Fruit fly (Drosophila melanogaster) whole organism, embryonic: ENCODE data around the gene IntS6.

Source experiments
- Adf1 ChIP-seq: fragments of 200-800 bp; sonication (Bioruptor generic); IDR thresholded peaks from 2 replicates; pipeline ENCODE4 v1.3.6; 2022; ENCODE audit warnings: missing biosample characterization, missing genetic modification characterization
- Aef1 ChIP-seq: fragments of 200-800 bp; sonication (Bioruptor generic); IDR thresholded peaks from 3 replicates; pipeline ENCODE4 v1.3.6; 2022; ENCODE audit warnings: missing biosample characterization, missing genetic modification characterization
- Bgb ChIP-seq: fragments of 200-800 bp; sonication (Bioruptor generic); IDR thresholded peaks from 2 replicates; pipeline ENCODE4 v1.3.6; 2022; ENCODE audit warnings: missing biosample characterization, missing genetic modification characterization; ENCODE audit not compliant: partially characterized antibody
- CG10543 ChIP-seq: fragments of 200-800 bp; sonication (Bioruptor generic); optimal IDR thresholded peaks from 3 replicates; lab custom pipeline; 2017; ENCODE audit warnings: missing biosample characterization, mild to moderate bottlenecking, missing genetic modification characterization, moderate library complexity
- CG11504 ChIP-seq: fragments of 200-800 bp; sonication (Bioruptor generic); optimal IDR thresholded peaks from 3 replicates; lab custom pipeline; 2019; ENCODE audit warnings: missing biosample characterization, mild to moderate bottlenecking, missing genetic modification characterization, moderate library complexity
- CG14860 ChIP-seq: fragments of 200-800 bp; sonication (Bioruptor generic); IDR thresholded peaks from 3 replicates; pipeline ENCODE4 v1.3.6; 2022; ENCODE audit warnings: missing biosample characterization, missing genetic modification characterization; ENCODE audit not compliant: partially characterized antibody
- CG16813 ChIP-seq: fragments of 200-800 bp; sonication (Bioruptor generic); IDR thresholded peaks from 3 replicates; pipeline ENCODE4 v1.3.6; 2022; ENCODE audit warnings: missing biosample characterization, missing genetic modification characterization; ENCODE audit not compliant: partially characterized antibody
- CG17385 ChIP-seq: fragments of 200-800 bp; sonication (Bioruptor generic); optimal IDR thresholded peaks from 3 replicates; lab custom pipeline; 2018; ENCODE audit warnings: missing biosample characterization, mild to moderate bottlenecking, missing genetic modification characterization
- CG17829 ChIP-seq: fragments of 200-800 bp; optimal IDR thresholded peaks from 2 replicates; lab custom pipeline; 2019; ENCODE audit warnings: missing biosample characterization, mild to moderate bottlenecking, missing genetic modification characterization, moderate library complexity
- CG31441 ChIP-seq: fragments of 200-800 bp; sonication (Bioruptor generic); IDR thresholded peaks from 2 replicates; pipeline ENCODE4 v1.3.6; 2022; ENCODE audit warnings: missing biosample characterization, missing genetic modification characterization
- CG34224 ChIP-seq: fragments of 200-800 bp; sonication (Bioruptor generic); IDR thresholded peaks from 3 replicates; pipeline ENCODE4 v1.3.6; 2022; ENCODE audit warnings: missing biosample characterization, missing genetic modification characterization; ENCODE audit not compliant: partially characterized antibody
- CG3726 ChIP-seq: fragments of 200-800 bp; sonication (Bioruptor generic); IDR thresholded peaks from 3 replicates; pipeline ENCODE4, ENCODE4 v1.3.6; 2022; ENCODE audit warnings: missing biosample characterization, missing genetic modification characterization
- CG4360 ChIP-seq: fragments of 200-800 bp; sonication (Bioruptor generic); IDR thresholded peaks from 2 replicates; pipeline ENCODE4 v1.3.6; 2022; ENCODE audit warnings: missing biosample characterization, missing genetic modification characterization
- CG4707 ChIP-seq: fragments of 200-800 bp; sonication (Bioruptor generic); optimal IDR thresholded peaks from 2 replicates; lab custom pipeline; 2018; ENCODE audit warnings: missing biosample characterization, mild to moderate bottlenecking, missing genetic modification characterization, moderate library complexity
- CG6791 ChIP-seq: fragments of 200-800 bp; sonication (Bioruptor generic); IDR thresholded peaks from 3 replicates; pipeline ENCODE4 v1.3.6; 2022; ENCODE audit warnings: missing biosample characterization, missing genetic modification characterization; ENCODE audit not compliant: partially characterized antibody
- CG7963 ChIP-seq: fragments of 200-800 bp; sonication (Bioruptor generic); IDR thresholded peaks from 3 replicates; pipeline ENCODE4 v1.3.6; 2022; ENCODE audit warnings: missing biosample characterization, missing genetic modification characterization; ENCODE audit not compliant: partially characterized antibody
- CG8388 ChIP-seq: fragments of 200-800 bp; sonication (Bioruptor generic); optimal IDR thresholded peaks from 2 replicates; lab custom pipeline; 2019; ENCODE audit warnings: missing biosample characterization, mild to moderate bottlenecking, missing genetic modification characterization, moderate library complexity
- CG9932 ChIP-seq: fragments of 200-800 bp; sonication (Bioruptor generic); IDR thresholded peaks from 2 replicates; pipeline ENCODE4 v1.3.6; 2022; ENCODE audit warnings: missing biosample characterization, missing genetic modification characterization
- Dll ChIP-seq: fragments of 200-800 bp; sonication (Bioruptor generic); IDR thresholded peaks from 4 replicates; pipeline ENCODE4 v1.3.6; 2022; ENCODE audit warnings: missing biosample characterization, missing genetic modification characterization; ENCODE audit not compliant: partially characterized antibody
- Dref ChIP-seq: fragments of 200-800 bp; sonication (Bioruptor generic); IDR thresholded peaks from 2 replicates; pipeline ENCODE4 v1.3.6; 2022; ENCODE audit warnings: missing biosample characterization, missing genetic modification characterization
- ERR ChIP-seq: fragments of 200-800 bp; sonication (Bioruptor generic); optimal IDR thresholded peaks from 2 replicates; lab custom pipeline; 2016; ENCODE audit warnings: missing biosample characterization, missing genetic modification characterization
- Gsc ChIP-seq: fragments of 200-800 bp; sonication (Bioruptor generic); IDR thresholded peaks from 2 replicates; pipeline ENCODE4 v1.3.6; 2022; ENCODE audit warnings: missing biosample characterization, missing genetic modification characterization
- HLH4C ChIP-seq: fragments of 200-800 bp; sonication (Bioruptor generic); IDR thresholded peaks from 3 replicates; pipeline ENCODE4 v1.3.6; 2022; ENCODE audit warnings: missing biosample characterization, missing genetic modification characterization; ENCODE audit not compliant: partially characterized antibody
- Nf-YB ChIP-seq: fragments of 200-800 bp; sonication (Bioruptor generic); optimal IDR thresholded peaks from 3 replicates; lab custom pipeline; 2019; ENCODE audit warnings: missing biosample characterization, mild to moderate bottlenecking, missing genetic modification characterization, moderate library complexity
- Scr ChIP-seq: fragments of 200-800 bp; sonication (Bioruptor generic); IDR thresholded peaks from 2 replicates; pipeline ENCODE4 v1.3.6; 2022; ENCODE audit warnings: missing biosample characterization, missing genetic modification characterization; ENCODE audit not compliant: partially characterized antibody
- Side ChIP-seq: fragments of 200-800 bp; sonication (Bioruptor generic); optimal IDR thresholded peaks from 2 replicates; lab custom pipeline; 2016; ENCODE audit warnings: missing biosample characterization, missing genetic modification characterization
- Sry-δ ChIP-seq: fragments of 200-800 bp; sonication (Bioruptor generic); optimal IDR thresholded peaks from 2 replicates; lab custom pipeline; 2016; ENCODE audit warnings: missing biosample characterization, missing genetic modification characterization
- Trl ChIP-seq, 3 experiments: fragments of >200 bp in 2 of 3; fragments of 200-800 bp in 1 of 3; sonication (Bioruptor generic) in 1 of 3; optimal IDR thresholded peaks; 2 replicates in 1 of 3; 3 replicates in 2 of 3; lab custom pipeline; 2016 to 2017; ENCODE audit warnings: missing biosample characterization in 1 of 3, missing genetic modification characterization in 1 of 3
- Vsx1 ChIP-seq: fragments of 200-800 bp; sonication (Bioruptor generic); optimal IDR thresholded peaks from 2 replicates; lab custom pipeline; 2017; ENCODE audit warnings: missing biosample characterization, mild to moderate bottlenecking, missing genetic modification characterization, missing genetic modification reagents
- bowl ChIP-seq: fragments of 200-800 bp; sonication (Bioruptor generic); IDR thresholded peaks from 2 replicates; pipeline ENCODE4 v1.3.6; 2022; ENCODE audit warnings: missing biosample characterization, missing genetic modification characterization
- chinmo ChIP-seq: fragments of 200-800 bp; sonication (Bioruptor generic); IDR thresholded peaks from 4 replicates; pipeline ENCODE4 v1.3.6; 2022; ENCODE audit warnings: missing biosample characterization, missing genetic modification characterization; ENCODE audit not compliant: partially characterized antibody
- corto ChIP-seq: fragments of 200-800 bp; sonication (Bioruptor generic); optimal IDR thresholded peaks from 2 replicates; lab custom pipeline; 2016; ENCODE audit warnings: missing biosample characterization, mild to moderate bottlenecking, missing genetic modification characterization, moderate library complexity
- cwo ChIP-seq: fragments of 200-800 bp; sonication (Bioruptor generic); optimal IDR thresholded peaks from 3 replicates; lab custom pipeline; 2017; ENCODE audit warnings: missing biosample characterization, missing genetic modification characterization, mild to moderate bottlenecking, moderate library complexity, missing genetic modification reagents
- fru ChIP-seq: fragments of >200 bp; optimal IDR thresholded peaks from 2 replicates; lab custom pipeline; 2017
- h ChIP-seq: fragments of >200 bp; optimal IDR thresholded peaks from 2 replicates; lab custom pipeline; 2017
- inv ChIP-seq: fragments of 200-800 bp; sonication (Bioruptor generic); IDR thresholded peaks from 2 replicates; pipeline ENCODE4 v1.3.6; 2022; ENCODE audit warnings: missing biosample characterization, missing genetic modification characterization; ENCODE audit not compliant: partially characterized antibody
- kni ChIP-seq: fragments of 200-800 bp; sonication (Bioruptor generic); optimal IDR thresholded peaks from 3 replicates; lab custom pipeline; 2017; ENCODE audit warnings: mild to moderate bottlenecking, missing biosample characterization, missing genetic modification reagents, missing genetic modification characterization
- oc ChIP-seq: fragments of 200-800 bp; sonication (Bioruptor generic); optimal IDR thresholded peaks from 2 replicates; lab custom pipeline; 2018; ENCODE audit warnings: missing biosample characterization, mild to moderate bottlenecking, missing genetic modification characterization, moderate library complexity
- p53 ChIP-seq: fragments of 200-800 bp; sonication (Bioruptor generic); optimal IDR thresholded peaks from 2 replicates; lab custom pipeline; 2016; ENCODE audit warnings: missing biosample characterization, missing genetic modification characterization
- pb ChIP-seq: fragments of 200-800 bp; sonication (Bioruptor generic); optimal IDR thresholded peaks from 3 replicates; lab custom pipeline; 2016; ENCODE audit warnings: missing biosample characterization, missing genetic modification characterization
- pros ChIP-seq: fragments of 200-800 bp; sonication (Bioruptor generic); optimal IDR thresholded peaks from 3 replicates; lab custom pipeline; 2019; ENCODE audit warnings: missing biosample characterization, mild to moderate bottlenecking, missing genetic modification characterization, moderate library complexity
- ranshi ChIP-seq: fragments of 200-800 bp; sonication (Bioruptor generic); IDR thresholded peaks from 2 replicates; pipeline ENCODE4 v1.3.6; 2022; ENCODE audit warnings: missing biosample characterization, missing genetic modification characterization
- slou ChIP-seq: fragments of 200-800 bp; sonication (Bioruptor generic); optimal IDR thresholded peaks from 3 replicates; lab custom pipeline; 2016; ENCODE audit warnings: missing biosample characterization, missing genetic modification characterization
- stc ChIP-seq: fragments of 200-800 bp; sonication (Bioruptor generic); IDR thresholded peaks from 2 replicates; pipeline ENCODE4 v1.3.6; 2022; ENCODE audit warnings: missing biosample characterization, missing genetic modification characterization
- twi ChIP-seq: fragments of 200-800 bp; optimal IDR thresholded peaks from 2 replicates; lab custom pipeline; 2019; ENCODE audit warnings: missing biosample characterization, mild to moderate bottlenecking, missing genetic modification characterization, moderate library complexity
- zf30C ChIP-seq: fragments of 200-800 bp; sonication (Bioruptor generic); optimal IDR thresholded peaks from 3 replicates; lab custom pipeline; 2018; ENCODE audit warnings: missing biosample characterization, mild to moderate bottlenecking, missing genetic modification characterization
- zfh1 ChIP-seq: fragments of 200-800 bp; sonication (Bioruptor generic); IDR thresholded peaks from 3 replicates; pipeline ENCODE4 v1.3.6; 2022; ENCODE audit warnings: missing biosample characterization, missing genetic modification characterization

The IntS6 gene

DNA sequence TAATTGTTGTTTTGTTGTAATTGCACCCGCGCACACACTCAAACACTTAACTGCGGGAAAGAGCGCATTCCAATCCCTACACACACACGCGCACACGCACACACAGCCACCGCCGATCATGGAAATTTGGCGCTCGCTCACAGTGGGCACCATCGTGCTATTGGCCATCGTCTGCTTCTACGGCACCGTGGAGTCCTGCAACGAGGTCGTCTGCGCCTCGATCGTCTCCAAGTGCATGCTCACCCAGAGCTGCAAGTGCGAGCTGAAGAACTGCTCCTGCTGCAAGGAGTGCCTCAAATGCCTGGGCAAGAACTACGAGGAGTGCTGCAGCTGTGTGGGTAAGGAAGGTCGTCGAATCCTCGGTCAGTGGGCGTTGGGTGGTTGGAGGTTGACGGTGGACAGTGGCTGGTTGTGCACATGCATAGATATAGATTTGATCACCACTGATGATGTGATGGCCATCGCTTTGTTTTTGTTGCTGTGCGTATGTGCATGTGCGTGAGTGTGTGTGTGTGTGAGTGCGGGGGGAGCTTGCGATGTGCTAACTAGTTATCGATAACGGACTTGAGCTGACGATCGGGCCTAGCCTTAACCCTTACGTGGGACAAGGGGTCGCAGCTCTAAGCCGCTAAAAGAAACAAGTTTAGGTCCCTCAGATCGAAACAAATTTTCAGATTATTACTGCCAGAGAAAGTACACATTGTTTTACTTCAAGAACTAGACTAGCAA, 56.2 kb downstream of the IntS6 start (continued):
- TF ChIP-seq bowl (GFP tag; lab: Robert Waterston, UW): no peak
- no peak for TF ChIP-seq corto
- TF ChIP-seq CG16813 (GFP tag; lab: Robert Waterston, UW): peak; percentile 48; the same call in 1 of the 3 replicates
- TF ChIP-seq CG34224: peak; percentile 38; the same call in 1 of the 3 replicates
- TF ChIP-seq CG17829 (tag; lab: Kevin White, UChicago): no peak
- TF ChIP-seq Nf-YB (GFP tag; lab: Kevin White, UChicago): no peak
- TF ChIP-seq Sry-δ (GFP tag; lab: Kevin White, UChicago): peak; percentile 70
- peak; percentile 18; the same call in 1 of the 3 replicates for TF ChIP-seq CG14860 (GFP tag; lab: Robert Waterston, UW)
- TF ChIP-seq CG4707: peak; percentile 80
- TF ChIP-seq CG31441 (GFP tag; lab: Robert Waterston, UW): no peak
- TF ChIP-seq Bgb (GFP tag; lab: Robert Waterston, UW): peak; percentile 44
- TF ChIP-seq Dref (GFP tag; lab: Robert Waterston, UW): peak; percentile 64
- TF ChIP-seq CG6791: 0 out of 3 replicates have a peak, but pooled peaks have one; percentile 49
- no peak for TF ChIP-seq Vsx1 (GFP tag; lab: Kevin White, UChicago)
- TF ChIP-seq zf30C (GFP tag; lab: Kevin White, UChicago): no peak
- peak; percentile 0 for TF ChIP-seq pb (GFP tag; lab: Kevin White, UChicago)
- no peak for TF ChIP-seq CG11504 (tag; lab: Kevin White, UChicago)
- no peak for TF ChIP-seq slou (GFP tag; lab: Kevin White, UChicago)
- peak; percentile 46; the same call in 1 of the 3 replicates for TF ChIP-seq CG7963
- no peak for TF ChIP-seq fru (lab: Kevin White, UChicago)
- TF ChIP-seq cwo (GFP tag; lab: Kevin White, UChicago): no peak
- TF ChIP-seq Gsc (GFP tag; lab: Robert Waterston, UW): no peak
- no peak for TF ChIP-seq stc (GFP tag; lab: Robert Waterston, UW)
- TF ChIP-seq Scr (GFP tag; lab: Robert Waterston, UW): 0 out of 2 replicates have a peak, but pooled peaks have one; percentile 24
- TF ChIP-seq HLH4C (GFP tag; lab: Robert Waterston, UW): peak; percentile 53; the same call in 2 of the 3 replicates
- TF ChIP-seq h (lab: Kevin White, UChicago): no peak
- no peak for TF ChIP-seq zfh1 (GFP tag; lab: Robert Waterston, UW)
- no peak for TF ChIP-seq ERR (GFP tag; lab: Kevin White, UChicago)
- no peak for TF ChIP-seq CG8388 (GFP tag; lab: Kevin White, UChicago)
- TF ChIP-seq Dll (GFP tag; lab: Robert Waterston, UW): no peak; the same call in 3 of the 4 replicates
- TF ChIP-seq inv: 0 out of 2 replicates have a peak, but pooled peaks have one; percentile 22
- no peak for TF ChIP-seq Side (GFP tag; lab: Kevin White, UChicago)
- TF ChIP-seq, all 482 proteins: peak for 30

DNA sequence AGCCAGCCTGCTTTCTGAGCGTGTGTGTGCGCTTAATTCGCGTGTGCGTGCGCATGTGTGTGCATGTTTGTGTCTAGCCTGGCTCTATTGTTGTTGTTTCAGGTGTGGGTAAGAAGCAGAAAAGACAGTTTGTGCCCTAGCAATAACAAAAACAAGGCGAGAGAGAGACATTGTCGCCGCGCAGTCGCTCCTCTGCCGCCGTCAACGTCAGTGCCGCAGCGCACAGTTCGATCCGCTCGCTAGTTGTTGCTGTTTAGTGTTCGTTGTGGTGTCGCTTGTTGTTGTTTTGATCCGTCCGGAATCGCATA, 56.9 kb downstream of the IntS6 start:
- TF ChIP-seq CG3726 (GFP tag; lab: Robert Waterston, UW) (no peak), pros (peak; percentile 17), chinmo (GFP tag; lab: Robert Waterston, UW) (peak; percentile 87; the same call in 3 of the 4 replicates), twi (tag; lab: Kevin White, UChicago) (peak; percentile 5), CG9932 (GFP tag; lab: Robert Waterston, UW) (no peak), CG17385 (peak; percentile 83), p53 (GFP tag; lab: Kevin White, UChicago) (peak; percentile 75), Aef1 (GFP tag; lab: Robert Waterston, UW) (peak; percentile 41; the same call in 2 of the 3 replicates), CG10543 (GFP tag; lab: Kevin White, UChicago) (peak; percentile 30), Adf1 (GFP tag; lab: Robert Waterston, UW) (peak; percentile 91), kni (GFP tag; lab: Kevin White, UChicago) (peak; percentile 40), oc (tag; lab: Kevin White, UChicago) (peak; percentile 32), CG4360 (GFP tag; lab: Robert Waterston, UW) (peak; percentile 94), ranshi (GFP tag; lab: Robert Waterston, UW) (no peak), Trl (optimal IDR thresholded peaks at IDR 0.05; lab: Kevin White, UChicago) (peak in 1 of 2 experiments; percentile 15), Trl (GFP tag; optimal IDR thresholded peaks at IDR 0.05; lab: Kevin White, UChicago) (no peak)
